Fruit fly (Drosophila melanogaster) whole organism, embryonic: ENCODE measurements around the gene CG4459.
A peak's percentile ranks its signal among the peaks of the same experiment; 100 is the strongest.

Experiments
- Ada2b ChIP-seq: fragments of 200-800 bp; sonication (Bioruptor generic); IDR thresholded peaks from 2 replicates; pipeline ENCODE4 v1.3.6; 2022; ENCODE audit warnings: missing biosample characterization, missing genetic modification characterization
- Awh ChIP-seq: fragments of 200-800 bp; sonication (Bioruptor generic); IDR thresholded peaks from 2 replicates; pipeline ENCODE4, ENCODE4 v1.3.6; 2022; ENCODE audit warnings: missing biosample characterization, missing genetic modification characterization
- BEAF-32 ChIP-seq: fragments of 200-800 bp; sonication (Bioruptor generic); optimal IDR thresholded peaks from 3 replicates; lab custom pipeline; 2017; ENCODE audit warnings: missing biosample characterization, missing genetic modification characterization, mild to moderate bottlenecking, moderate library complexity, missing genetic modification reagents
- CG10462 ChIP-seq: fragments of 200-800 bp; sonication (Bioruptor generic); optimal IDR thresholded peaks from 2 replicates; lab custom pipeline; 2016; ENCODE audit warnings: missing biosample characterization, missing genetic modification characterization
- CG11398 ChIP-seq: fragments of 200-800 bp; sonication (Bioruptor generic); optimal IDR thresholded peaks from 2 replicates; lab custom pipeline; 2016; ENCODE audit warnings: missing biosample characterization, missing genetic modification characterization
- CG12391 ChIP-seq: fragments of 200-800 bp; sonication (Bioruptor generic); optimal IDR thresholded peaks from 3 replicates; lab custom pipeline; 2018; ENCODE audit warnings: missing biosample characterization, mild to moderate bottlenecking, missing genetic modification characterization, moderate library complexity
- CG13287 ChIP-seq: fragments of 200-800 bp; sonication (Bioruptor generic); IDR thresholded peaks from 2 replicates; pipeline ENCODE4 v1.3.6; 2022; ENCODE audit warnings: missing biosample characterization, missing genetic modification characterization; ENCODE audit not compliant: partially characterized antibody
- CG17186 ChIP-seq: fragments of 200-800 bp; sonication (Bioruptor generic); optimal IDR thresholded peaks from 3 replicates; lab custom pipeline; 2017; ENCODE audit warnings: missing biosample characterization, missing genetic modification reagents, missing genetic modification characterization
- CG18476 ChIP-seq: fragments of 200-800 bp; sonication (Bioruptor generic); optimal IDR thresholded peaks from 2 replicates; lab custom pipeline; 2016; ENCODE audit warnings: missing biosample characterization, mild to moderate bottlenecking, missing genetic modification characterization
- CG31224 ChIP-seq: fragments of 200-800 bp; sonication (Bioruptor generic); IDR thresholded peaks from 2 replicates; pipeline ENCODE4 v1.3.6; 2022; ENCODE audit warnings: missing biosample characterization, missing genetic modification characterization
- CG3163 ChIP-seq: fragments of 200-800 bp; sonication (Bioruptor generic); optimal IDR thresholded peaks from 3 replicates; lab custom pipeline; 2016; ENCODE audit warnings: missing biosample characterization, missing genetic modification characterization
- CG32772 ChIP-seq: fragments of 200-800 bp; sonication (Bioruptor generic); IDR thresholded peaks from 2 replicates; pipeline ENCODE4 v1.3.6; 2022; ENCODE audit warnings: missing biosample characterization, missing genetic modification characterization
- CG3281 ChIP-seq: fragments of 200-800 bp; sonication (Bioruptor generic); optimal IDR thresholded peaks from 3 replicates; lab custom pipeline; 2017; ENCODE audit warnings: missing biosample characterization, mild to moderate bottlenecking, missing genetic modification characterization
- CG33557 ChIP-seq: fragments of 200-800 bp; sonication (Bioruptor generic); optimal IDR thresholded peaks from 2 replicates; lab custom pipeline; 2019; ENCODE audit warnings: missing biosample characterization, mild to moderate bottlenecking, missing genetic modification characterization, moderate library complexity
- CG3407 ChIP-seq: fragments of 200-800 bp; sonication (Bioruptor generic); optimal IDR thresholded peaks from 2 replicates; lab custom pipeline; 2018; ENCODE audit warnings: missing biosample characterization, mild to moderate bottlenecking, missing genetic modification characterization
- CG3847 ChIP-seq: fragments of 200-800 bp; sonication (Bioruptor generic); IDR thresholded peaks from 2 replicates; pipeline ENCODE4 v1.3.6; 2022; ENCODE audit warnings: missing biosample characterization, missing genetic modification characterization
- CG4282 ChIP-seq: fragments of 200-800 bp; sonication (Bioruptor generic); optimal IDR thresholded peaks from 2 replicates; lab custom pipeline; 2016; ENCODE audit warnings: missing biosample characterization, missing genetic modification characterization
- CG4360 ChIP-seq: fragments of 200-800 bp; sonication (Bioruptor generic); IDR thresholded peaks from 2 replicates; pipeline ENCODE4 v1.3.6; 2022; ENCODE audit warnings: missing biosample characterization, missing genetic modification characterization
- CG4730 ChIP-seq: fragments of 200-800 bp; sonication (Bioruptor generic); IDR thresholded peaks from 2 replicates; pipeline ENCODE4 v1.3.6; 2022; ENCODE audit warnings: missing biosample characterization, missing genetic modification characterization
- CG7271 ChIP-seq: fragments of 200-800 bp; sonication (Bioruptor generic); optimal IDR thresholded peaks from 2 replicates; lab custom pipeline; 2018; ENCODE audit warnings: missing biosample characterization, mild to moderate bottlenecking, missing genetic modification characterization, moderate library complexity
- CG8281 ChIP-seq: fragments of 200-800 bp; sonication (Bioruptor generic); optimal IDR thresholded peaks from 2 replicates; lab custom pipeline; 2018; ENCODE audit warnings: missing biosample characterization, mild to moderate bottlenecking, missing genetic modification characterization, moderate library complexity
- CG8765 ChIP-seq: fragments of 200-800 bp; sonication (Bioruptor generic); IDR thresholded peaks from 2 replicates; pipeline ENCODE4 v1.3.6; 2022; ENCODE audit warnings: missing biosample characterization, missing genetic modification characterization
- CG9437 ChIP-seq: fragments of 200-800 bp; sonication (Bioruptor generic); optimal IDR thresholded peaks from 2 replicates; lab custom pipeline; 2018; ENCODE audit warnings: missing biosample characterization, mild to moderate bottlenecking, missing genetic modification characterization
- Dip3 ChIP-seq: fragments of 200-800 bp; sonication (Bioruptor generic); optimal IDR thresholded peaks from 3 replicates; lab custom pipeline; 2016; ENCODE audit warnings: missing biosample characterization, missing genetic modification characterization
- Doc3 ChIP-seq: fragments of 200-800 bp; sonication (Bioruptor generic); IDR thresholded peaks from 3 replicates; pipeline ENCODE4 v1.3.6; 2022; ENCODE audit warnings: missing biosample characterization, missing genetic modification characterization; ENCODE audit not compliant: partially characterized antibody
- Fer1 ChIP-seq: fragments of 200-800 bp; sonication (Bioruptor generic); optimal IDR thresholded peaks from 2 replicates; lab custom pipeline; 2017; ENCODE audit warnings: missing biosample characterization, mild to moderate bottlenecking, missing genetic modification characterization
- Fer3 ChIP-seq: fragments of 200-800 bp; sonication (Bioruptor generic); optimal IDR thresholded peaks from 2 replicates; lab custom pipeline; 2018; ENCODE audit warnings: missing biosample characterization, mild to moderate bottlenecking, missing genetic modification characterization, moderate library complexity
- Hmr ChIP-seq: fragments of 200-800 bp; sonication (Bioruptor generic); optimal IDR thresholded peaks from 3 replicates; lab custom pipeline; 2017; ENCODE audit warnings: mild to moderate bottlenecking, missing biosample characterization, missing genetic modification reagents, missing genetic modification characterization
- Hr39 ChIP-seq: fragments of >200 bp; optimal IDR thresholded peaks from 2 replicates; lab custom pipeline; 2017
- Hr51 ChIP-seq, 2 experiments: fragments of 200-800 bp; sonication (Bioruptor generic); optimal IDR thresholded peaks; 2 replicates in 1 of 2; 3 replicates in 1 of 2; lab custom pipeline; 2016 to 2018; ENCODE audit warnings: missing biosample characterization in 2 of 2, missing genetic modification characterization in 2 of 2, mild to moderate bottlenecking in 1 of 2, moderate library complexity in 1 of 2
- Neu2 ChIP-seq: fragments of 200-800 bp; sonication (Bioruptor generic); optimal IDR thresholded peaks from 3 replicates; lab custom pipeline; 2016; ENCODE audit warnings: missing biosample characterization, missing genetic modification characterization, borderline replicate concordance
- Nf-YA ChIP-seq: fragments of 200-800 bp; sonication (Bioruptor generic); IDR thresholded peaks from 2 replicates; pipeline ENCODE4 v1.3.6; 2022; ENCODE audit warnings: missing biosample characterization, missing genetic modification characterization
- NfI ChIP-seq: fragments of 200-800 bp; sonication (Bioruptor generic); optimal IDR thresholded peaks from 3 replicates; lab custom pipeline; 2018; ENCODE audit warnings: missing biosample characterization, mild to moderate bottlenecking, missing genetic modification characterization, moderate library complexity
- Oaz ChIP-seq: fragments of 200-800 bp; sonication (Bioruptor generic); IDR thresholded peaks from 2 replicates; pipeline ENCODE4 v1.3.6; 2022; ENCODE audit warnings: missing biosample characterization, missing genetic modification characterization
- abd-A ChIP-seq: fragments of 200-800 bp; sonication (Bioruptor generic); optimal IDR thresholded peaks from 3 replicates; lab custom pipeline; 2019; ENCODE audit warnings: missing biosample characterization, mild to moderate bottlenecking, missing genetic modification characterization, moderate library complexity
- bcd ChIP-seq: fragments of 200-800 bp; sonication (Bioruptor generic); optimal IDR thresholded peaks from 2 replicates; lab custom pipeline; 2017; ENCODE audit warnings: missing biosample characterization, mild to moderate bottlenecking, missing genetic modification characterization
- bowl ChIP-seq: fragments of 200-800 bp; sonication (Bioruptor generic); IDR thresholded peaks from 2 replicates; pipeline ENCODE4 v1.3.6; 2022; ENCODE audit warnings: missing biosample characterization, missing genetic modification characterization
- dpn ChIP-seq, 2 experiments: fragments of 200-800 bp; sonication (Bioruptor generic); optimal IDR thresholded peaks; 3 replicates each; lab custom pipeline; 2016; ENCODE audit warnings: missing biosample characterization in 2 of 2, missing genetic modification characterization in 2 of 2
- exex ChIP-seq: fragments of 200-800 bp; sonication (Bioruptor generic); optimal IDR thresholded peaks from 4 replicates; lab custom pipeline; 2018; ENCODE audit warnings: missing biosample characterization, mild to moderate bottlenecking, missing genetic modification characterization, moderate library complexity
- grn ChIP-seq: fragments of 200-800 bp; sonication (Bioruptor generic); optimal IDR thresholded peaks from 3 replicates; lab custom pipeline; 2017; ENCODE audit warnings: missing biosample characterization, missing genetic modification characterization
- kah ChIP-seq: fragments of 200-800 bp; sonication (Bioruptor generic); optimal IDR thresholded peaks from 2 replicates; lab custom pipeline; 2018; ENCODE audit warnings: missing biosample characterization, mild to moderate bottlenecking, missing genetic modification characterization
- kni ChIP-seq: fragments of 200-800 bp; sonication (Bioruptor generic); optimal IDR thresholded peaks from 3 replicates; lab custom pipeline; 2017; ENCODE audit warnings: mild to moderate bottlenecking, missing biosample characterization, missing genetic modification reagents, missing genetic modification characterization
- lbe ChIP-seq: fragments of 200-800 bp; sonication (Bioruptor generic); optimal IDR thresholded peaks from 2 replicates; lab custom pipeline; 2016; ENCODE audit warnings: missing biosample characterization, mild to moderate bottlenecking, missing genetic modification characterization
- nau ChIP-seq: fragments of 200-800 bp; sonication (Bioruptor generic); optimal IDR thresholded peaks from 3 replicates; lab custom pipeline; 2017; ENCODE audit warnings: missing biosample characterization, mild to moderate bottlenecking, missing genetic modification characterization, missing genetic modification reagents
- nerfin-2 ChIP-seq: fragments of 200-800 bp; sonication (Bioruptor generic); IDR thresholded peaks from 2 replicates; pipeline ENCODE4 v1.3.6; 2022; ENCODE audit warnings: missing biosample characterization, missing genetic modification characterization; ENCODE audit not compliant: partially characterized antibody
- pho ChIP-seq: fragments of 200-800 bp; sonication (Bioruptor generic); optimal IDR thresholded peaks from 2 replicates; lab custom pipeline; 2016; ENCODE audit warnings: missing biosample characterization, missing genetic modification characterization
- sens-2 ChIP-seq: fragments of 200-800 bp; sonication (Bioruptor generic); IDR thresholded peaks from 2 replicates; pipeline ENCODE4 v1.3.6; 2022; ENCODE audit warnings: missing biosample characterization, missing genetic modification characterization
- sob ChIP-seq: fragments of 200-800 bp; sonication (Bioruptor generic); IDR thresholded peaks from 2 replicates; pipeline ENCODE4 v1.3.6; 2022; ENCODE audit warnings: missing biosample characterization, missing genetic modification characterization
- toy ChIP-seq: fragments of 200-800 bp; sonication (Bioruptor generic); IDR thresholded peaks from 2 replicates; pipeline ENCODE4 v1.3.6; 2022; ENCODE audit warnings: missing biosample characterization, missing genetic modification characterization
- z ChIP-seq: fragments of 200-800 bp; sonication (Bioruptor generic); IDR thresholded peaks from 3 replicates; pipeline ENCODE4 v1.3.6; 2022; ENCODE audit warnings: missing biosample characterization, missing genetic modification characterization

CG4459 gene

dm6 chr3R:19908863-19909343, 19.5 kb downstream of the CG4459 start (continued):
- peak; percentile 57 for TF ChIP-seq CG17186 (GFP tag; lab: Kevin White, UChicago)
- TF ChIP-seq Hmr (GFP tag; lab: Kevin White, UChicago): peak; percentile 80
- TF ChIP-seq lbe: peak; percentile 42
- TF ChIP-seq CG10462 (GFP tag; lab: Kevin White, UChicago): peak; percentile 68
- TF ChIP-seq abd-A: no peak
- no peak for TF ChIP-seq Neu2 (GFP tag; lab: Kevin White, UChicago)
- no peak; the same call in 2 of the 3 replicates for TF ChIP-seq z (GFP tag; lab: Robert Waterston, UW)
- TF ChIP-seq CG11398: peak; percentile 51
- peak; percentile 63 for TF ChIP-seq CG3407 (GFP tag; lab: Kevin White, UChicago)
- TF ChIP-seq pho (GFP tag; lab: Kevin White, UChicago): peak; percentile 73
- TF ChIP-seq nerfin-2 (GFP tag; lab: Robert Waterston, UW): no peak
- peak; percentile 70 to 87 for TF ChIP-seq Hr51 (GFP tag; optimal IDR thresholded peaks at IDR 0.05; lab: Kevin White, UChicago)
- TF ChIP-seq CG13287 (GFP tag; lab: Robert Waterston, UW): peak; percentile 28; the same call in 1 of the 2 replicates
- TF ChIP-seq CG3281 (GFP tag; lab: Kevin White, UChicago): peak; percentile 70
- TF ChIP-seq Oaz (GFP tag; lab: Robert Waterston, UW): peak; percentile 69
- TF ChIP-seq Fer1 (GFP tag; lab: Kevin White, UChicago): peak; percentile 76
- peak; percentile 74 for TF ChIP-seq Fer3 (tag; lab: Kevin White, UChicago)
- TF ChIP-seq kni (GFP tag; lab: Kevin White, UChicago): no peak
- peak; percentile 61 for TF ChIP-seq Nf-YA (GFP tag; lab: Robert Waterston, UW)
- TF ChIP-seq CG12391 (tag; lab: Kevin White, UChicago): peak; percentile 80
- TF ChIP-seq bcd (GFP tag; lab: Kevin White, UChicago): peak; percentile 72
- TF ChIP-seq NfI (GFP tag; lab: Kevin White, UChicago): peak; percentile 81
- peak; percentile 51 for TF ChIP-seq Dip3 (GFP tag; lab: Kevin White, UChicago)
- TF ChIP-seq exex (tag; lab: Kevin White, UChicago): peak; percentile 87
- peak; percentile 76 for TF ChIP-seq CG18476 (GFP tag; lab: Kevin White, UChicago)
- TF ChIP-seq dpn (GFP tag; optimal IDR thresholded peaks at IDR 0.05; lab: Kevin White, UChicago): peak; percentile 81 to 91
- TF ChIP-seq CG33557 (GFP tag; lab: Kevin White, UChicago): no peak
- TF ChIP-seq CG3163 (GFP tag; lab: Kevin White, UChicago): peak; percentile 54
- TF ChIP-seq CG31224: peak; percentile 79
- no peak for TF ChIP-seq Doc3 (GFP tag; lab: Robert Waterston, UW)
- no peak for TF ChIP-seq Hr39 (lab: Kevin White, UChicago)
- peak; percentile 27; the same call in 1 of the 2 replicates for TF ChIP-seq sens-2 (GFP tag; lab: Robert Waterston, UW)
- peak; percentile 69 for TF ChIP-seq CG9437
- peak; percentile 77 for TF ChIP-seq CG4730
- peak; percentile 85 for TF ChIP-seq sob (GFP tag; lab: Robert Waterston, UW)
- peak; percentile 34 for TF ChIP-seq CG8281 (tag; lab: Kevin White, UChicago)
- 0 out of 2 replicates have a peak, but pooled peaks have one; percentile 20 for TF ChIP-seq bowl (GFP tag; lab: Robert Waterston, UW)
- peak; percentile 87 for TF ChIP-seq Awh (GFP tag; lab: Robert Waterston, UW)
- peak; percentile 78 for TF ChIP-seq CG3847 (GFP tag; lab: Robert Waterston, UW)
- TF ChIP-seq CG4282: peak; percentile 73
- no peak for TF ChIP-seq grn (GFP tag; lab: Kevin White, UChicago)
- TF ChIP-seq toy (GFP tag; lab: Robert Waterston, UW): no peak
- TF ChIP-seq Ada2b (GFP tag; lab: Robert Waterston, UW): peak; percentile 90
- no peak for TF ChIP-seq CG7271 (tag; lab: Kevin White, UChicago)
- TF ChIP-seq CG32772 (GFP tag; lab: Robert Waterston, UW): peak; percentile 82
- peak; percentile 15 for TF ChIP-seq kah (GFP tag; lab: Kevin White, UChicago)
- peak; percentile 75 for TF ChIP-seq nau
- TF ChIP-seq CG4360 (GFP tag; lab: Robert Waterston, UW): peak; percentile 66
- no peak for TF ChIP-seq BEAF-32 (GFP tag; lab: Kevin White, UChicago)
- peak; percentile 57; the same call in 1 of the 2 replicates for TF ChIP-seq CG8765
